Fruit fly (Drosophila melanogaster) whole organism, pupa: Measurements from ENCODE around the gene sti.

Experiments
- CG10348 ChIP-seq: fragments of 200-800 bp; sonication (Bioruptor generic); IDR thresholded peaks from 2 replicates; pipeline ENCODE4 v1.3.6; 2022; ENCODE audit warnings: missing biosample characterization, missing genetic modification characterization
- CG12605 ChIP-seq: fragments of 200-800 bp; sonication (Bioruptor generic); IDR thresholded peaks from 2 replicates; pipeline ENCODE4 v1.3.6; 2022; ENCODE audit warnings: missing biosample characterization, missing genetic modification characterization
- CG13204 ChIP-seq: fragments of 200-800 bp; sonication (Bioruptor generic); optimal IDR thresholded peaks from 2 replicates; lab custom pipeline; 2018; ENCODE audit warnings: missing biosample characterization, mild to moderate bottlenecking, missing genetic modification characterization, moderate library complexity
- CG14655 ChIP-seq: fragments of 200-800 bp; sonication (Bioruptor generic); optimal IDR thresholded peaks from 3 replicates; lab custom pipeline; 2017; ENCODE audit warnings: mild to moderate bottlenecking, missing biosample characterization, missing genetic modification reagents, missing genetic modification characterization
- CG15710 ChIP-seq: fragments of 200-800 bp; sonication (Bioruptor generic); optimal IDR thresholded peaks from 2 replicates; lab custom pipeline; 2018; ENCODE audit warnings: missing biosample characterization, mild to moderate bottlenecking, missing genetic modification characterization, moderate library complexity
- CG17806 ChIP-seq: fragments of 200-800 bp; sonication (Bioruptor generic); optimal IDR thresholded peaks from 2 replicates; lab custom pipeline; 2018; ENCODE audit warnings: missing biosample characterization, mild to moderate bottlenecking, missing genetic modification characterization, moderate library complexity
- CG32121 ChIP-seq: fragments of 200-800 bp; sonication (Bioruptor generic); IDR thresholded peaks from 2 replicates; pipeline ENCODE4 v1.3.6; 2022; ENCODE audit warnings: missing biosample characterization, missing genetic modification characterization
- CG34367 ChIP-seq: fragments of 200-800 bp; sonication (Bioruptor generic); optimal IDR thresholded peaks from 2 replicates; lab custom pipeline; 2018; ENCODE audit warnings: missing biosample characterization, mild to moderate bottlenecking, missing genetic modification characterization
- CG4496 ChIP-seq: fragments of 200-800 bp; sonication (Bioruptor generic); IDR thresholded peaks from 3 replicates; pipeline ENCODE4 v1.3.6; 2022; ENCODE audit warnings: missing biosample characterization, missing genetic modification characterization
- CG8159 ChIP-seq: fragments of 200-800 bp; sonication (Bioruptor generic); optimal IDR thresholded peaks from 3 replicates; lab custom pipeline; 2018; ENCODE audit warnings: missing biosample characterization, mild to moderate bottlenecking, missing genetic modification characterization, moderate library complexity
- CG8301 ChIP-seq: fragments of 200-800 bp; sonication (Bioruptor generic); optimal IDR thresholded peaks from 2 replicates; lab custom pipeline; 2018; ENCODE audit warnings: missing biosample characterization, mild to moderate bottlenecking, missing genetic modification characterization
- CG9948 ChIP-seq: fragments of 200-800 bp; sonication (Bioruptor generic); optimal IDR thresholded peaks from 2 replicates; lab custom pipeline; 2018; ENCODE audit warnings: missing biosample characterization, mild to moderate bottlenecking, missing genetic modification characterization, moderate library complexity
- D1 ChIP-seq: fragments of 200-800 bp; sonication (Bioruptor generic); optimal IDR thresholded peaks from 2 replicates; lab custom pipeline; 2018; ENCODE audit warnings: missing biosample characterization, mild to moderate bottlenecking, missing genetic modification characterization, moderate library complexity
- EcR ChIP-seq: fragments of 200-800 bp; sonication (Bioruptor generic); optimal IDR thresholded peaks from 3 replicates; lab custom pipeline; 2019; ENCODE audit warnings: missing biosample characterization, missing genetic modification characterization, mild to moderate bottlenecking, moderate library complexity, missing genetic modification reagents
- Ets98B ChIP-seq: fragments of 200-800 bp; sonication (Bioruptor generic); IDR thresholded peaks from 2 replicates; pipeline ENCODE4 v1.3.6; 2022; ENCODE audit warnings: missing biosample characterization, missing genetic modification characterization
- Pif1A ChIP-seq: fragments of 200-800 bp; sonication (Bioruptor generic); optimal IDR thresholded peaks from 3 replicates; lab custom pipeline; 2016; ENCODE audit warnings: missing biosample characterization, missing genetic modification characterization
- Pif1B ChIP-seq: fragments of 200-800 bp; sonication (Bioruptor generic); optimal IDR thresholded peaks from 3 replicates; lab custom pipeline; 2016; ENCODE audit warnings: missing biosample characterization, missing genetic modification characterization
- Snoo ChIP-seq: fragments of 200-800 bp; sonication (Bioruptor generic); optimal IDR thresholded peaks from 3 replicates; lab custom pipeline; 2017; ENCODE audit warnings: missing biosample characterization, mild to moderate bottlenecking, missing genetic modification characterization, inconsistent platforms
- fd96Ca ChIP-seq: fragments of 200-800 bp; sonication (Bioruptor generic); IDR thresholded peaks from 3 replicates; pipeline ENCODE4 v1.3.6; 2022; ENCODE audit warnings: missing biosample characterization, missing genetic modification characterization
- gl ChIP-seq: fragments of 200-800 bp; sonication (Bioruptor generic); optimal IDR thresholded peaks from 2 replicates; lab custom pipeline; 2018; ENCODE audit warnings: missing biosample characterization, mild to moderate bottlenecking, missing genetic modification characterization
- rn ChIP-seq: fragments of 200-800 bp; sonication (Bioruptor generic); IDR thresholded peaks from 2 replicates; pipeline ENCODE4 v1.3.6; 2022; ENCODE audit warnings: missing biosample characterization, missing genetic modification characterization

The sti gene

dm6 chr3L:12484464-12484863 is 30.2 kb downstream of the sti start:
- peak; percentile 16; the same call in 1 of the 2 replicates for TF ChIP-seq CG32121
- no peak for TF ChIP-seq CG10348 (GFP tag; lab: Robert Waterston, UW)
- TF ChIP-seq CG4496: 0 out of 3 replicates have a peak, but pooled peaks have one; percentile 38

- TF ChIP-seq gl (tag; lab: Kevin White, UChicago) (no peak), rn (peak; percentile 59; the same call in 1 of the 2 replicates), CG13204 (GFP tag; lab: Kevin White, UChicago) (peak; percentile 9), CG8159 (tag; lab: Kevin White, UChicago) (peak; percentile 73), D1 (tag; lab: Kevin White, UChicago) (no peak), CG9948 (tag; lab: Kevin White, UChicago) (peak; percentile 66), CG4496 (peak; percentile 73; the same call in 2 of the 3 replicates), CG34367 (tag; lab: Kevin White, UChicago) (peak; percentile 37), Pif1B (GFP tag; lab: Kevin White, UChicago) (peak; percentile 53), CG8301 (tag; lab: Kevin White, UChicago) (peak; percentile 80), fd96Ca (GFP tag; lab: Robert Waterston, UW) (peak; percentile 50; the same call in 2 of the 3 replicates), EcR (GFP tag; lab: Kevin White, UChicago) (no peak), CG32121 (peak; percentile 88), Ets98B (peak; percentile 77), CG14655 (GFP tag; lab: Kevin White, UChicago) (peak; percentile 86), CG10348 (GFP tag; lab: Robert Waterston, UW) (0 out of 2 replicates have a peak, but pooled peaks have one; percentile 43), Snoo (tag; lab: Kevin White, UChicago) (no peak), Pif1A (GFP tag; lab: Kevin White, UChicago) (peak; percentile 61), CG15710 (tag; lab: Kevin White, UChicago) (peak; percentile 65), CG12605 (peak; percentile 73), CG17806 (peak; percentile 51)
Observed at dm6 chr3L:12482917-12483316, 31.7 kb downstream of the sti start.

- TF ChIP-seq gl (tag; lab: Kevin White, UChicago) (no peak), rn (0 out of 2 replicates have a peak, but pooled peaks have one; percentile 19), CG12605 (no peak), CG8301 (tag; lab: Kevin White, UChicago) (no peak), CG13204 (GFP tag; lab: Kevin White, UChicago) (peak; percentile 57)
Observed at dm6 chr3L:12482246-12482645, 32.4 kb downstream of the sti start, which contains the start of gene CG33725. CG33725 (plus strand) TSS chr3L:12482609.

- TF ChIP-seq CG15710 (tag; lab: Kevin White, UChicago) (no peak), rn (no peak), EcR (GFP tag; lab: Kevin White, UChicago) (peak; percentile 83)
- TF ChIP-seq, all 21 proteins: peak for 1
Observed at dm6 chr3L:12478229-12478628, 36.4 kb downstream of the sti start.

dm6 chr3L:12471471-12471978 is 43.1 kb downstream of the sti start, which contains the start of gene CG10616:
CG10616 (plus strand) TSS chr3L:12471728.
- TF ChIP-seq Pif1A (GFP tag; lab: Kevin White, UChicago) (no peak), CG17806 (no peak), fd96Ca (GFP tag; lab: Robert Waterston, UW) (no peak), CG34367 (tag; lab: Kevin White, UChicago) (no peak), CG4496 (no peak), CG8301 (tag; lab: Kevin White, UChicago) (no peak)

- TF ChIP-seq EcR (GFP tag; lab: Kevin White, UChicago) (no peak), CG9948 (tag; lab: Kevin White, UChicago) (no peak), gl (tag; lab: Kevin White, UChicago) (no peak), CG34367 (tag; lab: Kevin White, UChicago) (no peak), CG8159 (tag; lab: Kevin White, UChicago) (no peak), Ets98B (no peak), Pif1B (GFP tag; lab: Kevin White, UChicago) (no peak), CG13204 (GFP tag; lab: Kevin White, UChicago) (no peak), Snoo (tag; lab: Kevin White, UChicago) (no peak), fd96Ca (GFP tag; lab: Robert Waterston, UW) (no peak)
Observed at dm6 chr3L:12470509-12470908, 44.1 kb downstream of the sti start.

- TF ChIP-seq Ets98B (no peak), CG12605 (no peak), rn (no peak), CG9948 (tag; lab: Kevin White, UChicago) (no peak), CG17806 (no peak), CG8301 (tag; lab: Kevin White, UChicago) (no peak), fd96Ca (GFP tag; lab: Robert Waterston, UW) (no peak)
Observed at dm6 chr3L:12469684-12470083, 44.9 kb downstream of the sti start, which contains the start of gene CG32102. CG32102 (minus strand) TSS chr3L:12469784.
